Fruit fly (Drosophila melanogaster): ENCODE measurements around the gene PKD.

Gene PKD

DNA sequence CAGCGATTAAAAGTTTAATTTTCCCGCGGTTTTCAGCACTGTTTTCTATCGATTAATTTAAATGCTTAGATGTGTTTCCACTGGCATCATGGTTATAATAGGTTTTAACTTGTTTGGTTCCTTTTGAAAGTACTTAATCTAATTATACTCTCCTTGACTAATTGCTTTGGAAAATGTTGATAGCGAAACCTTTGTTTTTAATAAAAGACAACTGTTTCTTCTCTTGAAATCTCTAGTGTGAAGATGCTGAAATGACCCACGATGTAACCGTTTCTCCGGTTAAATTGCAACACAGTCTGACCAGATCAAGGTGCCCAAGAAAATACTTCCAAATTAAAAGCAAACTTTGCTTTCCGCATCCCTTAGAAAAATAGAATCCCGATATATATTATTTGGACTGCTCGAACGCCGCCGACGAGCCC is 15.3 kb downstream of the PKD start, which contains the start of gene Dlc90F (continued):
- TF ChIP-seq CG7928 (GFP tag; optimal IDR thresholded peaks at IDR 0.05) (peak; percentile 67), bab2 (GFP tag; optimal IDR thresholded peaks at IDR 0.05) (peak; percentile 85), ken (GFP tag; IDR thresholded peaks at IDR 0.05) (peak; percentile 86), mirr (GFP tag; optimal IDR thresholded peaks at IDR 0.05) (no peak), Rfx (GFP tag; IDR thresholded peaks at IDR 0.05) (peak; percentile 86), CG6654 (GFP tag; optimal IDR thresholded peaks at IDR 0.05) (peak; percentile 13), al (GFP tag; IDR thresholded peaks at IDR 0.05) (peak; percentile 68), fd3F (GFP tag; optimal IDR thresholded peaks at IDR 0.05) (peak; percentile 64), CG12236 (GFP tag; optimal IDR thresholded peaks at IDR 0.05) (peak; percentile 19), CG18011 (GFP tag; optimal IDR thresholded peaks at IDR 0.05) (peak; percentile 22), sr (GFP tag; IDR thresholded peaks at IDR 0.05) (no peak), CG10274 (GFP tag; optimal IDR thresholded peaks at IDR 0.05) (no peak), Neu2 (GFP tag; optimal IDR thresholded peaks at IDR 0.05; ENCODE audit: borderline replicate concordance) (no peak), sens-2 (GFP tag; IDR thresholded peaks at IDR 0.05) (peak; percentile 53), esg (GFP tag; conservative IDR thresholded peaks at IDR 0.05) (peak; percentile 84), ro (GFP tag; IDR thresholded peaks at IDR 0.05) (no peak; the same call in 1 of the 2 replicates), CG31365 (tag; optimal IDR thresholded peaks at IDR 0.05) (no peak), run (tag; optimal IDR thresholded peaks at IDR 0.05) (no peak), CG18619 (GFP tag; optimal IDR thresholded peaks at IDR 0.05) (peak; percentile 78), vnd (GFP tag; IDR thresholded peaks at IDR 0.05; ENCODE audit: partially characterized antibody) (0 out of 3 replicates have a peak, but pooled peaks have one; percentile 42), Sox102F (GFP tag; optimal IDR thresholded peaks at IDR 0.05) (peak; percentile 74), CG7745 (tag; optimal IDR thresholded peaks at IDR 0.05) (no peak), trh (GFP tag; optimal IDR thresholded peaks at IDR 0.05) (no peak), phol (tag; optimal IDR thresholded peaks at IDR 0.05) (peak; percentile 85), CG1602 (GFP tag; optimal IDR thresholded peaks at IDR 0.05) (peak; percentile 75), zfh1 (GFP tag; IDR thresholded peaks at IDR 0.05) (peak; percentile 85), Atf6 (GFP tag; IDR thresholded peaks at IDR 0.05) (peak; percentile 74; the same call in 1 of the 2 replicates), tio (GFP tag; optimal IDR thresholded peaks at IDR 0.05) (peak; percentile 86), CG10979 (tag; optimal IDR thresholded peaks at IDR 0.05) (peak; percentile 38), CG11723 (GFP tag; optimal IDR thresholded peaks at IDR 0.05) (peak; percentile 31), CG33557 (GFP tag; optimal IDR thresholded peaks at IDR 0.05) (peak; percentile 47), Opbp (GFP tag; IDR thresholded peaks at IDR 0.05; ENCODE audit: partially characterized antibody) (no peak), CG4360 (GFP tag; IDR thresholded peaks at IDR 0.05) (no peak), peb (GFP tag; IDR thresholded peaks at IDR 0.05) (peak; percentile 54; the same call in 1 of the 2 replicates), stc (GFP tag; IDR thresholded peaks at IDR 0.05) (peak; percentile 70; the same call in 1 of the 2 replicates), E2f2 (GFP tag; IDR thresholded peaks at IDR 0.05) (peak; percentile 54; the same call in 1 of the 2 replicates), pan (optimal IDR thresholded peaks at IDR 0.05) (no peak), pan (GFP tag; optimal IDR thresholded peaks at IDR 0.05 in 1 of 2, IDR thresholded peaks at IDR 0.05 in 1 of 2) (peak in 1 of 2 experiments; percentile 81), repo (GFP tag; optimal IDR thresholded peaks at IDR 0.05) (peak; percentile 49), Blimp-1 (GFP tag; optimal IDR thresholded peaks at IDR 0.05) (peak; percentile 39), croc (GFP tag; conservative IDR thresholded peaks at IDR 0.05) (peak; percentile 68; the same call in 2 of the 3 replicates), NfI (GFP tag; optimal IDR thresholded peaks at IDR 0.05) (peak; percentile 80), YL-1 (GFP tag; optimal IDR thresholded peaks at IDR 0.05) (peak; percentile 18), sima (GFP tag; optimal IDR thresholded peaks at IDR 0.05) (peak; percentile 46), tin (GFP tag; optimal IDR thresholded peaks at IDR 0.05) (peak; percentile 66), Dll (GFP tag; IDR thresholded peaks at IDR 0.05; ENCODE audit: partially characterized antibody) (peak; percentile 65; the same call in 2 of the 4 replicates), klu (GFP tag; IDR thresholded peaks at IDR 0.05) (peak; percentile 66), toy (GFP tag; IDR thresholded peaks at IDR 0.05) (no peak), grn (GFP tag; optimal IDR thresholded peaks at IDR 0.05) (no peak), CG8478 (optimal IDR thresholded peaks at IDR 0.05) (no peak)
